Fruit fly (Drosophila melanogaster): Measurements from ENCODE around the gene SecS.

Gene SecS

DNA sequence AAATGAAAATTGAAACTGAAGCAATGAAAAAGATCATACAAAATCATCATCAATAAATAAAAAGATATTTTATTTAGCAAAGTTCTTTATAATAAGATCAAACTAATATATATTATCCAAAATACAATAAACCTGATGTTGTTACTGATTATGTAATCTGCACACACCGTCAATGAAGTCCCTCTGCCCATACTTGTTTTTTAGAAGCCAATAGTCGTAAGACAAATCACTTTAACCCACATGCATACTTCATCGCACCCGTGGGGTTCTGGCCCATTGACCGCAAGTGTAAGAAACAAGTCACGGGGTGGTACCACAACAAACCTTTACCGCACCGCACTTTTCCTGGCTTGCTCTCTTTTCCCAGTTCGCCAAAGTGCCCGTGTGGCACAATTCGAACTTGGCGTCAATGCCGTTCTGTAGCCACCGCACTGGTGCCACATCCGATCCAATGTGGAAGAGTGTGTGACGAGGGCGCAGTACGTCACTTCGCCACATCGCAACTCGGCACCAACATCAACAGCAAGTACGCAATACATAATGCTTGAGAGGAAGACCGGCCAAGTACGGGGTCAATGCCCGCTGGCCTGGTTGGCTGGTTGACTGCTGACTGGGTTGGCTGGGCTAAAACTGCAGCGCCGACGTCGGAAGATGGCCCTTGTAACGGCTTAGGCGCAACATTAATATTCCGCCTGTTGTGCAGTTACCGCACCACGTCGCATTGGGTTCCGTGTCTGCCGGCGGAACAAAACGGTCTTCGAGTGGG is 28.1 kb upstream of the SecS start (continued):
- TF ChIP-seq CG6854 (GFP tag; optimal IDR thresholded peaks at IDR 0.05): no peak
- TF ChIP-seq lz (GFP tag; optimal IDR thresholded peaks at IDR 0.05): peak; percentile 23
- TF ChIP-seq CG11762 (GFP tag; optimal IDR thresholded peaks at IDR 0.05; ENCODE audit: insufficient read depth): no peak
- TF ChIP-seq ss (GFP tag; optimal IDR thresholded peaks at IDR 0.05): no peak
- no peak for TF ChIP-seq cyc (GFP tag; optimal IDR thresholded peaks at IDR 0.05)
- no peak for TF ChIP-seq CG11902 (GFP tag; optimal IDR thresholded peaks at IDR 0.05)
- no peak for TF ChIP-seq fd59A (GFP tag; optimal IDR thresholded peaks at IDR 0.05)
- no peak for TF ChIP-seq Eip93F (GFP tag; optimal IDR thresholded peaks at IDR 0.05)

DNA sequence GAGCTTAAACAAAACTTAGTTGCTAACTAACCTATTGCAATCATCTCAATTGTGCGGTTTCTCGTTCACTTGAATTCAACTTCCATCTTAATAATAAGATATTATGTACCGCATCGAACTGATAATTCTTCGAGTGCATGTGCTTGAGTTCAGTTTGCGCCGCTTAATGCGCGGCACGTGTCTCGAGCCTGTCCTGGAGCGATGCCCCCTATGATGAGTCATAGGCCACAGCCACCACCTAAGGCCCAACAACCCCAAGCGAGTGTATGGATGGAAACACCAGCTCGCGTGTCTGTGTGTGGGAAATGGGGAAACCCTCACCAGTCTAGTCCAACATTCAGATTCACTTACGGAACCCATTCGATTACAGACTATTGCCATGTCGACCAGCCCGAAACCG is 27.4 kb upstream of the SecS start:
- TF ChIP-seq CG9139 (GFP tag; optimal IDR thresholded peaks at IDR 0.05) (no peak), dac (GFP tag; optimal IDR thresholded peaks at IDR 0.05) (no peak), pdm3 (GFP tag; optimal IDR thresholded peaks at IDR 0.05) (no peak), Ets96B (tag; optimal IDR thresholded peaks at IDR 0.05) (no peak), CG11762 (GFP tag; optimal IDR thresholded peaks at IDR 0.05; ENCODE audit: insufficient read depth) (no peak), CG11294 (GFP tag; IDR thresholded peaks at IDR 0.05) (no peak), Hr39 (GFP tag; optimal IDR thresholded peaks at IDR 0.05) (no peak), Gug (GFP tag; IDR thresholded peaks at IDR 0.05) (no peak), fd85E (GFP tag; optimal IDR thresholded peaks at IDR 0.05) (no peak), net (GFP tag; optimal IDR thresholded peaks at IDR 0.05) (no peak), CG31627 (GFP tag; optimal IDR thresholded peaks at IDR 0.05) (peak; percentile 2), Met (GFP tag; optimal IDR thresholded peaks at IDR 0.05) (peak; percentile 44), cyc (GFP tag; optimal IDR thresholded peaks at IDR 0.05) (peak; percentile 16), CG3919 (GFP tag; optimal IDR thresholded peaks at IDR 0.05) (no peak), CG6163 (GFP tag; IDR thresholded peaks at IDR 0.05) (no peak), Hr38 (GFP tag; optimal IDR thresholded peaks at IDR 0.05) (no peak), acj6 (GFP tag; optimal IDR thresholded peaks at IDR 0.05) (no peak), svp (GFP tag) (no peak), CG11902 (GFP tag; optimal IDR thresholded peaks at IDR 0.05) (no peak), CG3032 (tag; optimal IDR thresholded peaks at IDR 0.05) (no peak)

- TF ChIP-seq CG15336 (GFP tag; IDR thresholded peaks at IDR 0.05): peak; percentile 28; the same call in 1 of the 2 replicates
- no peak for TF ChIP-seq spab (GFP tag; optimal IDR thresholded peaks at IDR 0.05)
- TF ChIP-seq cyc (GFP tag; optimal IDR thresholded peaks at IDR 0.05): peak; percentile 31
- peak; percentile 45 for TF ChIP-seq CG6854 (GFP tag; optimal IDR thresholded peaks at IDR 0.05)
- TF ChIP-seq Hr38 (GFP tag; optimal IDR thresholded peaks at IDR 0.05): no peak
- TF ChIP-seq CG32006 (GFP tag; optimal IDR thresholded peaks at IDR 0.05): no peak
- no peak for TF ChIP-seq Gug (GFP tag; IDR thresholded peaks at IDR 0.05)
- peak; percentile 40 for TF ChIP-seq lz (GFP tag; optimal IDR thresholded peaks at IDR 0.05)
- no peak for TF ChIP-seq net (GFP tag; optimal IDR thresholded peaks at IDR 0.05)
- no peak for TF ChIP-seq dac (GFP tag; optimal IDR thresholded peaks at IDR 0.05)
- TF ChIP-seq esn (GFP tag; optimal IDR thresholded peaks at IDR 0.05): peak; percentile 43
- TF ChIP-seq CG31627 (GFP tag; optimal IDR thresholded peaks at IDR 0.05): peak; percentile 18
Measured at dm6 chr3R:5587863-5588519, 13.2 kb upstream of the SecS start, which contains the start of gene CG2926. CG2926 (minus strand) TSS chr3R:5588380.

DNA sequence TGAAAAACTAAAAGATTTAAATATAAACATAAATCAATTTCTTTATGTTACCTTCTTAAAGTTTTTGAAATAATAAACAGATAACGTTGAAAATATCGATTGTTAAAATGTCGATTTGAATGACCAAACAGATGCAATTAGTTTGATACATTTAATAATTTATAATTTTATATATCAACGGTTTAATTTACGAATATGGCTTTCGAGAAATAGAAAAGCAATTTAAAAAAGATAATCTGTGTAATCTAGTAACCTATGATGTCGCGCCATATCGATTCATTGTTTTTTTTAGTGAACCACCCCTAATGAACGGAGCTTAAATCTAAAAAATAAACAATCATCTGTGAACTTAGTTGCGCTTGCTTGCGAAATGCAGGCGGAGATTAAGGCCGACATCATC is 12.7 kb upstream of the SecS start, which contains the start of gene PolZ2:
Gene PolZ2, plus strand, starts transcription at position 301 of the 400 bp plus-strand sequence.
- TF ChIP-seq Eip78C (GFP tag): no peak
- no peak for TF ChIP-seq CG6808 (GFP tag; optimal IDR thresholded peaks at IDR 0.05)

dm6 chr3R:5591398-5591853 is 9.8 kb upstream of the SecS start, which contains the start of the genes noi and Vha26:
noi (minus strand) TSS chr3R:5591459.
Vha26 (plus strand) TSS chr3R:5591763.
- TF ChIP-seq Eip78C (GFP tag): peak; percentile 61
- TF ChIP-seq topi (GFP tag; optimal IDR thresholded peaks at IDR 0.05): peak; percentile 20
- TF ChIP-seq OdsH (GFP tag; optimal IDR thresholded peaks at IDR 0.05): no peak
- TF ChIP-seq CG31627 (GFP tag; optimal IDR thresholded peaks at IDR 0.05): peak; percentile 49
- TF ChIP-seq CG3032 (tag; optimal IDR thresholded peaks at IDR 0.05): peak; percentile 58
- peak; percentile 10 for TF ChIP-seq CG6854 (GFP tag; optimal IDR thresholded peaks at IDR 0.05)
- TF ChIP-seq fkh (GFP tag; optimal IDR thresholded peaks at IDR 0.05): peak; percentile 92
- TF ChIP-seq CG4318 (GFP tag; optimal IDR thresholded peaks at IDR 0.05): no peak
- peak; percentile 37 for TF ChIP-seq cyc (GFP tag; optimal IDR thresholded peaks at IDR 0.05)
- peak; percentile 26 for TF ChIP-seq lz (GFP tag; optimal IDR thresholded peaks at IDR 0.05)
- peak; percentile 11 for TF ChIP-seq esn (GFP tag; optimal IDR thresholded peaks at IDR 0.05)
- peak; percentile 9 for TF ChIP-seq CG1621 (tag; optimal IDR thresholded peaks at IDR 0.05)
- TF ChIP-seq Ets96B (tag; optimal IDR thresholded peaks at IDR 0.05): peak; percentile 7
- peak; percentile 95 for TF ChIP-seq achi (GFP tag; optimal IDR thresholded peaks at IDR 0.05)
- TF ChIP-seq Sox15 (GFP tag; optimal IDR thresholded peaks at IDR 0.05): peak; percentile 2
- TF ChIP-seq Sox102F (GFP tag; optimal IDR thresholded peaks at IDR 0.05): no peak
- no peak for TF ChIP-seq spab (GFP tag; optimal IDR thresholded peaks at IDR 0.05)
- TF ChIP-seq dsx (GFP tag; optimal IDR thresholded peaks at IDR 0.05; ENCODE audit: poor library complexity, severe bottlenecking): peak; percentile 38

All from whole organism, prepupa.